Worm (Caenorhabditis elegans) whole organism, L4 larva: Measurements from ENCODE around the gene smf-2.

Experiments used
- F10B5.3 ChIP-seq: sonication (generic microtip); optimal IDR thresholded peaks from 2 replicates; lab custom pipeline; 2016; ENCODE audit warnings: mild to moderate bottlenecking, missing genetic modification characterization, missing compliant biosample characterization
- F44E2.7 ChIP-seq: fragments of 200-800 bp; sonication (Bioruptor generic); IDR thresholded peaks from 2 replicates; pipeline ENCODE4 v2.1.2; 2022; ENCODE audit warnings: missing genetic modification characterization, missing compliant biosample characterization
- R02D3.7 ChIP-seq: fragments of 150-350 bp; sonication (generic microtip); optimal IDR thresholded peaks from 3 replicates; lab custom pipeline; 2014; ENCODE audit warnings: missing biosample characterization, missing genetic modification characterization
- T20F7.1 ChIP-seq: fragments of 200-800 bp; sonication (Bioruptor generic); optimal IDR thresholded peaks from 2 replicates; lab custom pipeline; 2018; ENCODE audit warnings: mild to moderate bottlenecking, missing genetic modification characterization, missing compliant biosample characterization
- Y105C5A.15 ChIP-seq: fragments of 200-800 bp; sonication (Bioruptor generic); IDR thresholded peaks from 2 replicates; pipeline ENCODE4 v1.3.6; 2022; ENCODE audit warnings: missing genetic modification characterization, missing compliant biosample characterization
- Y5F2A.4 ChIP-seq: fragments of 200-800 bp; sonication (Bioruptor generic); optimal IDR thresholded peaks from 2 replicates; lab custom pipeline; 2018; ENCODE audit warnings: mild to moderate bottlenecking, missing genetic modification characterization, missing compliant biosample characterization
- aha-1 ChIP-seq: fragments of 150-350 bp; peaks from one replicate; lab custom pipeline; 2014; ENCODE audit warnings: missing biosample characterization, missing genetic modification characterization
- aly-2 ChIP-seq: sonication (generic microtip); optimal IDR thresholded peaks from 2 replicates; lab custom pipeline; 2018; ENCODE audit warnings: missing biosample characterization, missing genetic modification characterization
- ama-1 ChIP-seq: fragments of 150-350 bp; optimal IDR thresholded peaks from 2 replicates; lab custom pipeline; 2014; ENCODE audit warnings: inconsistent platforms, mixed read lengths
- ceh-44 ChIP-seq: fragments of 200-800 bp; sonication (Bioruptor generic); IDR thresholded peaks from 2 replicates; pipeline ENCODE4 v1.3.6; 2022; ENCODE audit warnings: missing genetic modification reagents, missing genetic modification characterization, missing compliant biosample characterization
- ces-1 ChIP-seq: fragments of 150-350 bp; sonication (generic microtip); optimal IDR thresholded peaks from 4 replicates; lab custom pipeline; 2014; ENCODE audit warnings: missing biosample characterization, missing genetic modification reagents, missing genetic modification characterization
- cey-2 ChIP-seq: sonication (generic microtip); optimal IDR thresholded peaks from 3 replicates; lab custom pipeline; 2017; ENCODE audit warnings: missing genetic modification characterization, mild to moderate bottlenecking, missing compliant biosample characterization, antibody characterized with exemption, borderline replicate concordance; ENCODE audit not compliant: insufficient read depth
- ctbp-1 ChIP-seq: fragments of 200-800 bp; sonication (Bioruptor generic); IDR thresholded peaks from 2 replicates; pipeline ENCODE4 v1.3.6; 2022; ENCODE audit warnings: missing genetic modification reagents, missing genetic modification characterization, missing compliant biosample characterization
- daf-12 ChIP-seq: fragments of 150-350 bp; optimal IDR thresholded peaks from 2 replicates; lab custom pipeline; 2014; ENCODE audit warnings: missing biosample characterization, missing genetic modification reagents, missing genetic modification characterization
- daf-8 ChIP-seq: fragments of 200-800 bp; sonication (Bioruptor generic); IDR thresholded peaks from 2 replicates; pipeline ENCODE4 v1.3.6; 2022; ENCODE audit warnings: missing genetic modification characterization, missing compliant biosample characterization
- dmd-8 ChIP-seq: fragments of 200-800 bp; sonication (Bioruptor generic); IDR thresholded peaks from 2 replicates; pipeline ENCODE4 v1.3.6; 2022; ENCODE audit warnings: missing genetic modification characterization, missing compliant biosample characterization
- dve-1 ChIP-seq: sonication (generic microtip); optimal IDR thresholded peaks from 2 replicates; lab custom pipeline; 2017; ENCODE audit warnings: antibody characterized with exemption, mild to moderate bottlenecking, missing genetic modification characterization, missing compliant biosample characterization; ENCODE audit not compliant: insufficient read depth
- egl-27 ChIP-seq: sonication (generic microtip); optimal IDR thresholded peaks from 3 replicates; lab custom pipeline; 2017; ENCODE audit warnings: missing biosample characterization, missing genetic modification reagents, missing genetic modification characterization
- fkh-10 ChIP-seq: fragments of 150-350 bp; optimal IDR thresholded peaks from 2 replicates; lab custom pipeline; 2014; ENCODE audit warnings: missing biosample characterization, missing genetic modification reagents, missing genetic modification characterization
- fos-1 ChIP-seq: fragments of 150-350 bp; optimal IDR thresholded peaks from 2 replicates; lab custom pipeline; 2014; ENCODE audit warnings: missing biosample characterization, missing genetic modification characterization
- hlh-11 ChIP-seq: fragments of 200-800 bp; sonication (Bioruptor generic); optimal IDR thresholded peaks from 2 replicates; lab custom pipeline; 2018; ENCODE audit warnings: mild to moderate bottlenecking, missing genetic modification characterization, missing compliant biosample characterization
- hlh-30 ChIP-seq: sonication (generic microtip); optimal IDR thresholded peaks from 2 replicates; lab custom pipeline; 2017; ENCODE audit warnings: antibody characterized with exemption, mild to moderate bottlenecking, missing genetic modification characterization, missing compliant biosample characterization; ENCODE audit not compliant: insufficient read depth
- hmg-1.1 ChIP-seq: fragments of 200-800 bp; sonication (Bioruptor generic); IDR thresholded peaks from 2 replicates; pipeline ENCODE4 v1.3.6; 2022; ENCODE audit warnings: missing genetic modification reagents, missing genetic modification characterization, missing compliant biosample characterization
- jun-1 ChIP-seq: fragments of 150-350 bp; optimal IDR thresholded peaks from 2 replicates; lab custom pipeline; 2014; ENCODE audit warnings: missing biosample characterization, missing genetic modification reagents, missing genetic modification characterization
- lim-7 ChIP-seq: fragments of 200-800 bp; sonication (Bioruptor generic); IDR thresholded peaks from 2 replicates; pipeline ENCODE4 v1.3.6; 2022; ENCODE audit warnings: missing genetic modification characterization, missing compliant biosample characterization
- lin-1 ChIP-seq: fragments of 200-800 bp; sonication (Bioruptor generic); IDR thresholded peaks from 2 replicates; pipeline ENCODE4 v1.3.6; 2022; ENCODE audit warnings: missing genetic modification reagents, missing genetic modification characterization, missing compliant biosample characterization
- lin-15B ChIP-seq: fragments of 150-350 bp; sonication (generic microtip); optimal IDR thresholded peaks from 3 replicates; lab custom pipeline; 2014; ENCODE audit warnings: missing biosample characterization, missing genetic modification characterization
- lin-29 ChIP-seq: fragments of 200-800 bp; sonication (Bioruptor generic); IDR thresholded peaks from 2 replicates; pipeline ENCODE4 v1.3.6; 2022; ENCODE audit warnings: missing genetic modification reagents, missing genetic modification characterization, missing compliant biosample characterization
- mep-1 ChIP-seq: fragments of 150-350 bp; sonication (generic microtip); optimal IDR thresholded peaks from 3 replicates; lab custom pipeline; 2014; ENCODE audit warnings: missing biosample characterization, missing genetic modification characterization
- mxl-3 ChIP-seq: fragments of 200-800 bp; sonication (Bioruptor generic); optimal IDR thresholded peaks from 2 replicates; lab custom pipeline; 2018; ENCODE audit warnings: mild to moderate bottlenecking, missing genetic modification characterization, missing compliant biosample characterization
- nhr-10 ChIP-seq: fragments of 150-350 bp; optimal IDR thresholded peaks from 2 replicates; lab custom pipeline; 2014; ENCODE audit warnings: missing biosample characterization, missing genetic modification characterization
- nhr-11 ChIP-seq: fragments of 150-350 bp; optimal IDR thresholded peaks from 2 replicates; lab custom pipeline; 2014; ENCODE audit warnings: missing biosample characterization, missing genetic modification characterization
- nhr-111 ChIP-seq: fragments of 200-800 bp; sonication (Bioruptor generic); optimal IDR thresholded peaks from 2 replicates; lab custom pipeline; 2018; ENCODE audit warnings: mild to moderate bottlenecking, missing genetic modification characterization, missing compliant biosample characterization
- nhr-25 ChIP-seq: sonication (generic microtip); optimal IDR thresholded peaks from 2 replicates; lab custom pipeline; 2017; ENCODE audit warnings: missing genetic modification characterization, mild to moderate bottlenecking, missing compliant biosample characterization, antibody characterized with exemption, moderate library complexity, borderline replicate concordance; ENCODE audit not compliant: insufficient read depth
- nhr-42 ChIP-seq: fragments of 200-800 bp; sonication (Bioruptor generic); IDR thresholded peaks from 2 replicates; pipeline ENCODE4 v1.3.6; 2022; ENCODE audit warnings: missing genetic modification characterization, missing compliant biosample characterization
- nhr-48 ChIP-seq: sonication (generic microtip); optimal IDR thresholded peaks from 2 replicates; lab custom pipeline; 2016; ENCODE audit warnings: mild to moderate bottlenecking, missing genetic modification characterization, missing compliant biosample characterization
- nhr-77 ChIP-seq: fragments of 150-350 bp; optimal IDR thresholded peaks from 2 replicates; lab custom pipeline; 2014; ENCODE audit warnings: missing biosample characterization, missing genetic modification characterization
- php-3 ChIP-seq: fragments of 200-800 bp; sonication (Bioruptor generic); IDR thresholded peaks from 2 replicates; pipeline ENCODE4 v1.3.6; 2022; ENCODE audit warnings: missing genetic modification reagents, missing genetic modification characterization, missing compliant biosample characterization
- saeg-2 ChIP-seq: fragments of 200-800 bp; sonication (Bioruptor generic); IDR thresholded peaks from 2 replicates; pipeline ENCODE4 v1.3.6; 2022; ENCODE audit warnings: missing genetic modification reagents, missing genetic modification characterization, missing compliant biosample characterization
- set-16 ChIP-seq: fragments of 200-800 bp; sonication (Bioruptor generic); IDR thresholded peaks from 2 replicates; pipeline ENCODE4 v1.3.6; 2022; ENCODE audit warnings: missing genetic modification reagents, missing genetic modification characterization, missing compliant biosample characterization
- skn-1 ChIP-seq: fragments of 150-350 bp; optimal IDR thresholded peaks from 2 replicates; lab custom pipeline; 2014; ENCODE audit warnings: missing biosample characterization, missing genetic modification characterization
- snpc-1.2 ChIP-seq: fragments of 200-800 bp; sonication (Bioruptor generic); IDR thresholded peaks from 2 replicates; pipeline ENCODE4 v1.3.6; 2022; ENCODE audit warnings: missing genetic modification reagents, missing genetic modification characterization, missing compliant biosample characterization
- spr-1 ChIP-seq: sonication (generic microtip); optimal IDR thresholded peaks from 2 replicates; lab custom pipeline; 2016; ENCODE audit warnings: mild to moderate bottlenecking, missing genetic modification characterization, missing compliant biosample characterization
- tra-1 ChIP-seq: fragments of 200-800 bp; sonication (Bioruptor generic); IDR thresholded peaks from 2 replicates; pipeline ENCODE4 v1.3.6; 2022; ENCODE audit warnings: missing genetic modification reagents, missing genetic modification characterization, missing compliant biosample characterization
- unc-130 ChIP-seq: sonication (generic microtip); optimal IDR thresholded peaks from 2 replicates; lab custom pipeline; 2016; ENCODE audit warnings: missing genetic modification reagents, missing genetic modification characterization, missing compliant biosample characterization
- unc-39 ChIP-seq: sonication (generic microtip); optimal IDR thresholded peaks from 2 replicates; lab custom pipeline; 2017; ENCODE audit warnings: missing biosample characterization, missing genetic modification characterization
- vab-7 ChIP-seq: fragments of 200-800 bp; sonication (Bioruptor generic); IDR thresholded peaks from 2 replicates; pipeline ENCODE4 v1.3.6; 2022; ENCODE audit warnings: missing genetic modification reagents, missing genetic modification characterization, missing compliant biosample characterization
- zag-1 ChIP-seq: fragments of 150-350 bp; optimal IDR thresholded peaks from 2 replicates; lab custom pipeline; 2014; ENCODE audit warnings: missing biosample characterization, missing genetic modification characterization
- zfp-3 ChIP-seq: fragments of 200-800 bp; sonication (Bioruptor generic); conservative IDR thresholded peaks from 2 replicates; pipeline ENCODE4 v1.3.6; 2022; ENCODE audit warnings: missing genetic modification reagents, missing genetic modification characterization, missing compliant biosample characterization
- zip-2 ChIP-seq: fragments of 150-350 bp; optimal IDR thresholded peaks from 2 replicates; lab custom pipeline; 2014; ENCODE audit warnings: missing biosample characterization, missing genetic modification characterization
- ztf-11 ChIP-seq: fragments of 150-350 bp; optimal IDR thresholded peaks from 2 replicates; lab custom pipeline; 2014; ENCODE audit warnings: missing biosample characterization, missing genetic modification characterization

smf-2 gene

DNA sequence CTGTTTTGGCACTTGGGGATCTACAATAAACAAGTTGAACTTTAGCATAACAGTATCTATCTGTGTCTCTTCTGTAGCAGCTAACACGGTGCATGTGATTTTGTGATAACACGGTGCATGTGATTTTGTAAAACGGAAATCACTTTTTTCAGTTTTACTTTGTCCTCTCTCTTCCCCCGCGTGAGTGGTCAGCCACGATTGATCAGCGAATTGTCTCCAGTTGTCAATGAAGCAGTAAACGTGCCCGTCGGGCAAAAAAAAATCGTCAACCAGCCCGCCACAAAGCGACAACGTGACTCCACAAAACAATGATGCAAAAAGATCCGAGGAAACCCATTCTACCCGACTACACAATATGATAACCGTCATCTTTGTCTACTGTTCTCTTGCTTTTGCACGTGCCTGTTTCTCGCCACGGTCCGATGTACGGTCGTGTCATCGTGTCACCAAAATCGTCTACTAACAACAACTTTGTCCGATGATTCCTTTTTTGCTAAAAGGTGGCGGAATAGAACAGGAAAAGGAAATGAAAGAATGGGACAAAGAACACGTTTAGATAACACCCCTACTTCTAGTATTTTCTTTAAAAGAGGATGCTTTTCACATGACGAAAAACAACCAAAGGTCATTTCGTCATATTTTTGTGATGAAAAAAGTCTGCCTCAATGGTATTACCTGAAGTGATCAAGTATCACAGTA, 30.8 kb upstream of the smf-2 start (continued):
- peak; percentile 88 for TF ChIP-seq hlh-30 (tag; lab: Kevin White, UChicago)
- peak; percentile 82 for TF ChIP-seq saeg-2 (GFP tag; lab: Robert Waterston, UW)
- peak; percentile 26 for TF ChIP-seq nhr-11 (tag; lab: Kevin White, UChicago)
- no peak for TF ChIP-seq unc-130 (GFP tag; lab: Kevin White, UChicago)
- no peak for TF ChIP-seq nhr-111
- TF ChIP-seq skn-1 = no peak
- TF ChIP-seq nhr-48 = peak; percentile 98
- peak; percentile 41 for TF ChIP-seq zip-2 (tag; lab: Kevin White, UChicago)
- TF ChIP-seq Y5F2A.4 (GFP tag; lab: Kevin White, UChicago) = no peak
- no peak for TF ChIP-seq dmd-8 (GFP tag; lab: Robert Waterston, UW)
- peak; percentile 94 for TF ChIP-seq mxl-3 (GFP tag; lab: Kevin White, UChicago)
- peak; percentile 82 for TF ChIP-seq dve-1 (tag; lab: Kevin White, UChicago)
- no peak for TF ChIP-seq T20F7.1 (GFP tag; lab: Kevin White, UChicago)
- peak; percentile 78; the same call in 1 of the 2 replicates for TF ChIP-seq zfp-3
- TF ChIP-seq ama-1 = no peak
- TF ChIP-seq php-3 (GFP tag; lab: Robert Waterston, UW) = peak; percentile 84
- peak; percentile 80 for TF ChIP-seq lin-1
- no peak for TF ChIP-seq R02D3.7 (tag; lab: Kevin White, UChicago)
- TF ChIP-seq fos-1 (tag; lab: Kevin White, UChicago) = no peak
- peak; percentile 99 for TF ChIP-seq aha-1 (tag; lab: Kevin White, UChicago)
- peak; percentile 28 for TF ChIP-seq hmg-1.1
- peak; percentile 99 for TF ChIP-seq hlh-11 (tag; lab: Kevin White, UChicago)
- no peak for TF ChIP-seq daf-12 (tag; lab: Kevin White, UChicago)
- TF ChIP-seq cey-2 (tag; lab: Kevin White, UChicago) = peak; percentile 75
- no peak for TF ChIP-seq nhr-10 (tag; lab: Kevin White, UChicago)
- TF ChIP-seq nhr-25 (tag; lab: Kevin White, UChicago) = peak; percentile 72
- TF ChIP-seq snpc-1.2 (GFP tag; lab: Robert Waterston, UW) = no peak
- TF ChIP-seq jun-1 (tag; lab: Kevin White, UChicago) = no peak
- TF ChIP-seq ztf-11 (tag; lab: Kevin White, UChicago) = no peak
- TF ChIP-seq F10B5.3 (tag; lab: Kevin White, UChicago) = no peak
- TF ChIP-seq fkh-10 (GFP tag; lab: Kevin White, UChicago) = no peak
- TF ChIP-seq aly-2 (tag; lab: Kevin White, UChicago) = no peak
- TF ChIP-seq daf-8 (GFP tag; lab: Robert Waterston, UW) = no peak
- 0 out of 2 replicates have a peak, but pooled peaks have one; percentile 18 for TF ChIP-seq Y105C5A.15 (GFP tag; lab: Robert Waterston, UW)
- no peak for TF ChIP-seq ctbp-1
- TF ChIP-seq spr-1 (tag; lab: Kevin White, UChicago) = peak; percentile 65
- TF ChIP-seq set-16 = peak; percentile 64
- TF ChIP-seq ceh-44 = no peak
- TF ChIP-seq tra-1 (GFP tag; lab: Robert Waterston, UW) = peak; percentile 89
- TF ChIP-seq nhr-77 (tag; lab: Kevin White, UChicago) = peak; percentile 3
- TF ChIP-seq lin-29 = peak; percentile 63
- no peak for TF ChIP-seq unc-39 (tag; lab: Kevin White, UChicago)
- TF ChIP-seq lim-7 (GFP tag; lab: Robert Waterston, UW) = no peak
- TF ChIP-seq mep-1 (tag; lab: Kevin White, UChicago) = peak; percentile 62
- TF ChIP-seq zag-1 (tag; lab: Kevin White, UChicago) = no peak
- peak; percentile 66; the same call in 1 of the 2 replicates for TF ChIP-seq nhr-42 (GFP tag; lab: Robert Waterston, UW)
- TF ChIP-seq ces-1 (GFP tag; lab: Kevin White, UChicago) = no peak
- TF ChIP-seq egl-27 (tag; lab: Kevin White, UChicago) = no peak
- no peak for TF ChIP-seq lin-15B (tag; lab: Kevin White, UChicago)
- TF ChIP-seq vab-7 = no peak
- TF ChIP-seq F44E2.7 (GFP tag; lab: Robert Waterston, UW) = no peak
